Worm (Caenorhabditis elegans) whole organism, young adult: ENCODE results near the gene unc-103.

ENCODE experiments used
- F10E7.11 ChIP-seq: sonication (generic microtip); optimal IDR thresholded peaks from 2 replicates; lab custom pipeline; 2017; ENCODE audit warnings: mild to moderate bottlenecking, missing genetic modification characterization, moderate library complexity, missing compliant biosample characterization
- F23B12.7 ChIP-seq: sonication (generic microtip); optimal IDR thresholded peaks from 2 replicates; lab custom pipeline; 2017; ENCODE audit warnings: missing genetic modification characterization, mild to moderate bottlenecking, missing compliant biosample characterization, antibody characterized with exemption, moderate library complexity; ENCODE audit not compliant: insufficient read depth
- F33H1.4 ChIP-seq: fragments of 200-800 bp; sonication (Bioruptor generic); IDR thresholded peaks from 2 replicates; pipeline ENCODE4 v1.3.6; 2022; ENCODE audit warnings: missing genetic modification reagents, missing genetic modification characterization, missing compliant biosample characterization
- F52B5.7 ChIP-seq: sonication (generic microtip); optimal IDR thresholded peaks from 2 replicates; lab custom pipeline; 2016; ENCODE audit warnings: mild to moderate bottlenecking, missing genetic modification characterization, missing compliant biosample characterization
- Y67H2A.10 ChIP-seq: fragments of 200-800 bp; sonication (Bioruptor generic); conservative IDR thresholded peaks from 2 replicates; pipeline ENCODE4 v1.3.6; 2022; ENCODE audit warnings: missing genetic modification reagents, missing genetic modification characterization, missing compliant biosample characterization
- ZK185.1 ChIP-seq: sonication (generic microtip); optimal IDR thresholded peaks from 2 replicates; lab custom pipeline; 2016; ENCODE audit warnings: mild to moderate bottlenecking, missing genetic modification characterization, missing compliant biosample characterization; ENCODE audit not compliant: poor library complexity, severe bottlenecking
- aptf-2 ChIP-seq: fragments of 200-800 bp; sonication (Bioruptor generic); conservative IDR thresholded peaks from 2 replicates; pipeline ENCODE4 v1.3.6; 2022; ENCODE audit warnings: missing genetic modification reagents, missing genetic modification characterization, missing compliant biosample characterization
- attf-3 ChIP-seq: fragments of 200-800 bp; sonication (Bioruptor generic); conservative IDR thresholded peaks from 2 replicates; pipeline ENCODE4 v1.3.6; 2022; ENCODE audit warnings: missing genetic modification reagents, missing genetic modification characterization, missing compliant biosample characterization
- attf-5 ChIP-seq: fragments of 200-800 bp; sonication (Bioruptor generic); optimal IDR thresholded peaks from 2 replicates; lab custom pipeline; 2018; ENCODE audit warnings: mild to moderate bottlenecking, missing genetic modification characterization, missing compliant biosample characterization
- attf-6 ChIP-seq: fragments of 200-800 bp; sonication (Bioruptor generic); IDR thresholded peaks from 2 replicates; pipeline ENCODE4 v1.3.6; 2022; ENCODE audit warnings: missing genetic modification reagents, missing genetic modification characterization, missing compliant biosample characterization
- bed-1 ChIP-seq: fragments of 200-800 bp; sonication (Bioruptor generic); IDR thresholded peaks from 2 replicates; pipeline ENCODE4 v1.3.6; 2022; ENCODE audit warnings: missing genetic modification reagents, missing genetic modification characterization, missing compliant biosample characterization
- cebp-1 ChIP-seq, 2 experiments: fragments of 200-800 bp in 1 of 2; sonication (Bioruptor generic) in 1 of 2; sonication (generic microtip) in 1 of 2; IDR thresholded peaks in 1 of 2; optimal IDR thresholded peaks in 1 of 2; 2 replicates each; pipeline versions ENCODE4 v1.3.6 to Lab custom; 2017 to 2022; ENCODE audit warnings: missing compliant biosample characterization in 2 of 2, missing genetic modification characterization in 2 of 2, mild to moderate bottlenecking in 1 of 2, missing genetic modification reagents in 1 of 2, moderate library complexity in 1 of 2
- ceh-40 ChIP-seq: fragments of 200-800 bp; sonication (Bioruptor generic); IDR thresholded peaks from 2 replicates; pipeline ENCODE4 v1.3.6; 2022; ENCODE audit warnings: missing genetic modification characterization, missing compliant biosample characterization
- ceh-79 ChIP-seq: sonication (generic microtip); optimal IDR thresholded peaks from 2 replicates; lab custom pipeline; 2017; ENCODE audit warnings: mild to moderate bottlenecking, missing genetic modification characterization, missing compliant biosample characterization
- ceh-91 ChIP-seq: fragments of 200-800 bp; sonication (Bioruptor generic); IDR thresholded peaks from 2 replicates; pipeline ENCODE4 v1.3.6; 2022; ENCODE audit warnings: missing genetic modification reagents, missing genetic modification characterization, missing compliant biosample characterization
- chd-7 ChIP-seq: sonication (generic microtip); optimal IDR thresholded peaks from 2 replicates; lab custom pipeline; 2016; ENCODE audit warnings: mild to moderate bottlenecking, missing genetic modification characterization, moderate library complexity, missing compliant biosample characterization
- efl-1 ChIP-seq: fragments of 150-350 bp; optimal IDR thresholded peaks from 2 replicates; lab custom pipeline; 2014; ENCODE audit warnings: missing biosample characterization, missing genetic modification reagents, missing genetic modification characterization
- fkh-3 ChIP-seq: sonication (generic microtip); optimal IDR thresholded peaks from 2 replicates; lab custom pipeline; 2016; ENCODE audit warnings: mild to moderate bottlenecking, missing genetic modification characterization, missing compliant biosample characterization
- hmg-1.2 ChIP-seq: fragments of 200-800 bp; sonication (Bioruptor generic); IDR thresholded peaks from 2 replicates; pipeline ENCODE4 v1.3.6; 2022; ENCODE audit warnings: missing genetic modification reagents, missing genetic modification characterization, missing compliant biosample characterization
- lin-26 ChIP-seq: fragments of 200-800 bp; sonication (Bioruptor generic); IDR thresholded peaks from 2 replicates; pipeline ENCODE4 v1.3.6; 2022; ENCODE audit warnings: missing genetic modification reagents, missing genetic modification characterization, missing compliant biosample characterization
- lin-35 ChIP-seq, 3 experiments: fragments of 150-350 bp in 2 of 3; sonication (generic microtip) in 1 of 3; optimal IDR thresholded peaks; 2 replicates each; lab custom pipeline; 2014 to 2018; ENCODE audit warnings: missing biosample characterization in 3 of 3, missing genetic modification characterization in 3 of 3, missing genetic modification reagents in 3 of 3
- lir-1 ChIP-seq: fragments of 200-800 bp; sonication (Bioruptor generic); conservative IDR thresholded peaks from 2 replicates; pipeline ENCODE4 v1.3.6; 2022; ENCODE audit warnings: missing genetic modification reagents, missing genetic modification characterization, missing compliant biosample characterization
- lsl-1 ChIP-seq: fragments of 200-800 bp; sonication (Bioruptor generic); optimal IDR thresholded peaks from 2 replicates; lab custom pipeline; 2018; ENCODE audit warnings: mild to moderate bottlenecking, missing genetic modification characterization, moderate library complexity, missing compliant biosample characterization
- madf-10 ChIP-seq: sonication (generic microtip); optimal IDR thresholded peaks from 2 replicates; lab custom pipeline; 2016; ENCODE audit warnings: mild to moderate bottlenecking, missing genetic modification characterization, missing compliant biosample characterization
- madf-3 ChIP-seq: fragments of 200-800 bp; sonication (Bioruptor generic); IDR thresholded peaks from 2 replicates; pipeline ENCODE4 v1.3.6; 2022; ENCODE audit warnings: missing genetic modification reagents, missing genetic modification characterization, missing compliant biosample characterization
- nfyb-1 ChIP-seq: fragments of 200-800 bp; sonication (Bioruptor generic); IDR thresholded peaks from 2 replicates; pipeline ENCODE4 v1.3.6; 2022; ENCODE audit warnings: missing genetic modification reagents, missing genetic modification characterization, missing compliant biosample characterization
- nhr-179 ChIP-seq: sonication (generic microtip); optimal IDR thresholded peaks from 2 replicates; lab custom pipeline; 2016; ENCODE audit warnings: mild to moderate bottlenecking, missing genetic modification characterization, missing compliant biosample characterization
- nhr-27 ChIP-seq: fragments of 200-800 bp; sonication (Bioruptor generic); optimal IDR thresholded peaks from 2 replicates; lab custom pipeline; 2018; ENCODE audit warnings: mild to moderate bottlenecking, missing genetic modification characterization, moderate library complexity, missing compliant biosample characterization
- nhr-80 ChIP-seq: sonication (generic microtip); optimal IDR thresholded peaks from 2 replicates; lab custom pipeline; 2016; ENCODE audit warnings: missing genetic modification characterization, missing compliant biosample characterization
- pha-4 ChIP-seq: fragments of 150-350 bp; sonication (generic microtip); optimal IDR thresholded peaks from 2 replicates; lab custom pipeline; 2014; ENCODE audit warnings: missing biosample characterization, missing genetic modification reagents, missing genetic modification characterization
- rcor-1 ChIP-seq: fragments of 200-800 bp; sonication (Bioruptor generic); IDR thresholded peaks from 2 replicates; pipeline ENCODE4 v1.3.6; 2022; ENCODE audit warnings: missing genetic modification reagents, missing genetic modification characterization, missing compliant biosample characterization
- rec-8 ChIP-seq, 2 experiments: sonication (generic microtip); optimal IDR thresholded peaks; 2 replicates each; lab custom pipeline; 2016; ENCODE audit warnings: mild to moderate bottlenecking in 2 of 2, missing genetic modification characterization in 2 of 2, missing genetic modification reagents in 2 of 2, missing genotype in 2 of 2, missing biosample characterization in 1 of 2, missing compliant biosample characterization in 1 of 2, moderate library complexity in 1 of 2
- repo-1 ChIP-seq: sonication (generic microtip); optimal IDR thresholded peaks from 2 replicates; lab custom pipeline; 2017; ENCODE audit warnings: mild to moderate bottlenecking, missing genetic modification characterization, missing compliant biosample characterization
- sdz-38 ChIP-seq: sonication (generic microtip); optimal IDR thresholded peaks from 2 replicates; lab custom pipeline; 2016; ENCODE audit warnings: missing genotype, missing genetic modification characterization, missing compliant biosample characterization
- snpc-1.3 ChIP-seq: sonication (generic microtip); optimal IDR thresholded peaks from 2 replicates; lab custom pipeline; 2017; ENCODE audit warnings: missing genetic modification characterization, mild to moderate bottlenecking, missing compliant biosample characterization, antibody characterized with exemption, moderate library complexity, missing genotype, missing genetic modification reagents; ENCODE audit not compliant: insufficient read depth
- sptf-2 ChIP-seq: fragments of 200-800 bp; sonication (Bioruptor generic); optimal IDR thresholded peaks from 2 replicates; lab custom pipeline; 2018; ENCODE audit warnings: mild to moderate bottlenecking, missing genetic modification characterization, missing compliant biosample characterization
- tbp1 ChIP-seq: fragments of 200-800 bp; sonication (Bioruptor generic); optimal IDR thresholded peaks from 2 replicates; lab custom pipeline; 2018; ENCODE audit warnings: mild to moderate bottlenecking, missing genetic modification characterization, missing compliant biosample characterization
- unc-130 ChIP-seq: sonication (generic microtip); optimal IDR thresholded peaks from 2 replicates; lab custom pipeline; 2016; ENCODE audit warnings: missing genetic modification reagents, missing genetic modification characterization, missing compliant biosample characterization
- xnd-1 ChIP-seq: sonication (generic microtip); optimal IDR thresholded peaks from 2 replicates; lab custom pipeline; 2016; ENCODE audit warnings: missing genotype, missing genetic modification reagents, missing genetic modification characterization, missing compliant biosample characterization
- zim-3 ChIP-seq: sonication (generic microtip); optimal IDR thresholded peaks from 2 replicates; lab custom pipeline; 2017; ENCODE audit warnings: mild to moderate bottlenecking, missing genetic modification characterization, moderate library complexity, missing compliant biosample characterization
- ztf-25 ChIP-seq: fragments of 200-800 bp; sonication (Bioruptor generic); IDR thresholded peaks from 2 replicates; pipeline ENCODE4 v1.3.6; 2022; ENCODE audit warnings: missing genetic modification reagents, missing genetic modification characterization, missing compliant biosample characterization
- ztf-6 ChIP-seq: fragments of 200-800 bp; sonication (Bioruptor generic); IDR thresholded peaks from 2 replicates; pipeline ENCODE4 v1.3.6; 2022; ENCODE audit warnings: missing genetic modification reagents, missing genetic modification characterization, missing compliant biosample characterization

Gene unc-103

DNA sequence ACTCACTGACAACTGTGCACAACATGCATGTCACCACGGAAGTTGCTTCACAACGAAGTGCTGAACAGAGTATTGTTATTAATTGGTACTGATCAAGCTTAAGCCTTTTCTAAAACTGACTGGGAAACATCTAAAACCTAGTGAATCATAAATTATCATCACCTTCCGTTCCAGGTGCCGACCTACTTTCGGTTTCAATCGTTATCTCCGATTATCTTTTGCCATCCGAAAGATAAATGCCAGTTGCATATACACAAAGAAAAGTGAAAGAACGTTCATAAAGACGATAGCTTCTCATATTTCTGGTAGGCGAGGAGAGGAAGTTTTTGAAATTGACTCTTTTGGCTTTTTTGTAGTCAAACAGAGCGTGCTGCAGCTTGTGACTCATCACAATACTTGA lies 74.4 kb downstream of the unc-103 start:
- TF ChIP-seq sdz-38 (tag; lab: Kevin White, UChicago): no peak

DNA sequence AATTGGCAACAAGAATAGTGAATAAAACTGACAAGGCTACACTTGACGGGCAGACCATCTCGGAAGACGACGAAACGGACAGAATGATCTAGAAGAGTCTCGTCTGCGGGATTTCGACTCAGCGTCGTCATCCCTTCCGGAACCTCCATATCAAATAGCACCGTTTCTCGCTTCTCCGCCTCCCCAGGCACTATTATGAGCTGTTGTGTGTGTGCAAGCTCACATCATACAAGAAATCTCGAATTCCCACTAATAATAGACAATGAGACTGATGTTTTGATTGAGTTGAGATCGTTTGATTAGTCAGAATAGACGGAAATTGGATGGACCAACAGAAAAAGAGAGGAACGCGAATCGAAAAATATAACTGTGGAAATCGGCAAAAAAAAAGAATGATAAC lies 75.1 kb downstream of the unc-103 start, which contains the start of gene spp-28:
TSS of gene spp-28 (minus strand) at position 101 of the 400 bp plus-strand sequence.
- no peak for TF ChIP-seq ZK185.1 (tag; lab: Kevin White, UChicago)
- no peak for TF ChIP-seq ceh-79 (tag; lab: Kevin White, UChicago)
- TF ChIP-seq nhr-80 (tag; lab: Kevin White, UChicago): no peak
- TF ChIP-seq lir-1 (GFP tag; lab: Robert Waterston, UW): no peak
- TF ChIP-seq nfyb-1 (GFP tag; lab: Robert Waterston, UW): no peak
- TF ChIP-seq rec-8 (tag; optimal IDR thresholded peaks at IDR 0.05; lab: Kevin White, UChicago): no peak
- TF ChIP-seq attf-3 (GFP tag; lab: Robert Waterston, UW): no peak
- TF ChIP-seq sptf-2: no peak
- no peak for TF ChIP-seq zim-3

DNA sequence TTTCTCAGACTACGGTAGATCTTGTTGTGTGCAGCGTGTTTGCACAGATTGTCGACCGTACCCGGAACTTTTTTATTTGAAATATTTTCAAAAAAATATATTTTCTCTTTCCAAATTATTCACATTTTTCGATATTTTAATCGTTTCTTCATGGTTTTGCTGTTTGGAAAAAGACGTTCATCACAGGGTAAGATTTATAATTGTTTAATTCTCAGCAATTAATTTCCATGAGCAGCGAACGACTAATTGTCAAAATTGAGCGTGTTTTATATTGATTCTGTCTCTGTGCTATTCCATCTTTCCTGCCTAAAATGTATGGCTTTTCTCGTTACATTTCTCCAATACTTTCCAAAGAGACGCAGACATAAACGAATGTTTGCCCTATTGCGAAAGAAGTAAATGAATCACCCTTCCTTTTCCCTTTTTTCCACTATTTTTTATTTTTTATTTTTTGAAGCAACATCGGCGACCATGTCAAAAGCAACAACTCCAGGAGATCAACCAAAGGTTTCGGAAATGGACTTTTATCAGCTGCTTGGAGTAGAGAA lies 76.0 kb downstream of the unc-103 start, which contains the start of gene dnj-16:
TSS of gene dnj-16 (plus strand) at position 51 of the 548 bp plus-strand sequence.
- TF ChIP-seq madf-10 (tag; lab: Kevin White, UChicago): no peak
- TF ChIP-seq attf-5 (GFP tag; lab: Kevin White, UChicago): peak; percentile 61
- TF ChIP-seq cebp-1 (GFP tag; IDR thresholded peaks at IDR 0.05; lab: Robert Waterston, UW): peak; percentile 96
- TF ChIP-seq cebp-1 (tag; optimal IDR thresholded peaks at IDR 0.05; lab: Kevin White, UChicago): peak; percentile 98
- no peak for TF ChIP-seq efl-1 (GFP tag; lab: Kevin White, UChicago)
- TF ChIP-seq madf-3: no peak
- TF ChIP-seq nhr-80 (tag; lab: Kevin White, UChicago): peak; percentile 31
- no peak for TF ChIP-seq ztf-6 (GFP tag; lab: Robert Waterston, UW)
- peak; percentile 85 for TF ChIP-seq lsl-1 (GFP tag; lab: Kevin White, UChicago)
- TF ChIP-seq F52B5.7 (tag; lab: Kevin White, UChicago): no peak
- no peak for TF ChIP-seq fkh-3 (tag; lab: Kevin White, UChicago)
- peak; percentile 23; the same call in 1 of the 2 replicates for TF ChIP-seq hmg-1.2 (GFP tag; lab: Robert Waterston, UW)
- TF ChIP-seq rcor-1 (GFP tag; lab: Robert Waterston, UW): no peak
- no peak for TF ChIP-seq F10E7.11 (tag; lab: Kevin White, UChicago)
- no peak for TF ChIP-seq attf-6
- TF ChIP-seq nhr-179 (tag; lab: Kevin White, UChicago): no peak
- TF ChIP-seq snpc-1.3 (tag; lab: Kevin White, UChicago): peak; percentile 24
- no peak for TF ChIP-seq bed-1
- no peak for TF ChIP-seq F33H1.4 (GFP tag; lab: Robert Waterston, UW)
- TF ChIP-seq aptf-2 (GFP tag; lab: Robert Waterston, UW): no peak

DNA sequence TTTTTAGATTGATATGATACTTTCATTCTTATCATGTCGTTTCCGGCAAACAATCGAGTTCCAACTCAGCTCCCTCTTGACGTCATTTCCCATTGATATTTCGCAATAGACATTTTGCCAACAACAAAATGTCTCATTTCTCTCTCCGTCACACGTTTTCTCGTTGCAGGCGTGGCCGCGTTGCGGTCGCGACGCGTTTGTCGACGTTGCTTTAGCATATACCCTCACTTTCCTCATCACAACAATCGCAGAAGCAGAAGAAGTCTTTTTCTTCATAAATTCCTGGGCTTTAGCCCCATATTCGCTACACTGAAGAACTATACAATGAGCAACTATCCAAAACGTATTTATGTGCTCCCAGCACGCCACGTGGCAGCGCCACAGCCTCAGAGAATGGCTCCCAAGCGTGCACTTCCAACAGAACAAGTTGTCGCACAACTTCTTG lies 78.5 kb downstream of the unc-103 start, which contains the start of gene xbp-1:
TSS of gene xbp-1 (plus strand) at position 151 of the 445 bp plus-strand sequence.
- TF ChIP-seq repo-1 (no peak), nhr-179 (tag; lab: Kevin White, UChicago) (no peak), unc-130 (GFP tag; lab: Kevin White, UChicago) (no peak), F23B12.7 (tag; lab: Kevin White, UChicago) (peak; percentile 31), nhr-27 (tag; lab: Kevin White, UChicago) (no peak), zim-3 (no peak), F10E7.11 (tag; lab: Kevin White, UChicago) (no peak), tbp1 (GFP tag; lab: Kevin White, UChicago) (peak; percentile 64), pha-4 (tag; lab: Kevin White, UChicago) (peak; percentile 94), chd-7 (tag; lab: Kevin White, UChicago) (peak; percentile 77), ceh-40 (GFP tag; lab: Robert Waterston, UW) (no peak), ceh-91 (no peak), ztf-25 (GFP tag; lab: Robert Waterston, UW) (no peak), madf-3 (peak; percentile 95), Y67H2A.10 (GFP tag; lab: Robert Waterston, UW) (no peak), xnd-1 (tag; lab: Kevin White, UChicago) (no peak), lin-26 (GFP tag; lab: Robert Waterston, UW) (no peak), lin-35 (GFP tag; optimal IDR thresholded peaks at IDR 0.05; lab: Kevin White, UChicago) (peak in 1 of 3 experiments; percentile 48)
